Fruit fly (Drosophila melanogaster) whole organism, pupa: ENCODE results near the gene Cad88C.

Experiments used
- CG10348 ChIP-seq: fragments of 200-800 bp; sonication (Bioruptor generic); IDR thresholded peaks from 2 replicates; pipeline ENCODE4 v1.3.6; 2022; ENCODE audit warnings: missing biosample characterization, missing genetic modification characterization
- CG12605 ChIP-seq: fragments of 200-800 bp; sonication (Bioruptor generic); IDR thresholded peaks from 2 replicates; pipeline ENCODE4 v1.3.6; 2022; ENCODE audit warnings: missing biosample characterization, missing genetic modification characterization
- CG13204 ChIP-seq: fragments of 200-800 bp; sonication (Bioruptor generic); optimal IDR thresholded peaks from 2 replicates; lab custom pipeline; 2018; ENCODE audit warnings: missing biosample characterization, mild to moderate bottlenecking, missing genetic modification characterization, moderate library complexity
- CG14655 ChIP-seq: fragments of 200-800 bp; sonication (Bioruptor generic); optimal IDR thresholded peaks from 3 replicates; lab custom pipeline; 2017; ENCODE audit warnings: mild to moderate bottlenecking, missing biosample characterization, missing genetic modification reagents, missing genetic modification characterization
- CG15710 ChIP-seq: fragments of 200-800 bp; sonication (Bioruptor generic); optimal IDR thresholded peaks from 2 replicates; lab custom pipeline; 2018; ENCODE audit warnings: missing biosample characterization, mild to moderate bottlenecking, missing genetic modification characterization, moderate library complexity
- CG17806 ChIP-seq: fragments of 200-800 bp; sonication (Bioruptor generic); optimal IDR thresholded peaks from 2 replicates; lab custom pipeline; 2018; ENCODE audit warnings: missing biosample characterization, mild to moderate bottlenecking, missing genetic modification characterization, moderate library complexity
- CG32121 ChIP-seq: fragments of 200-800 bp; sonication (Bioruptor generic); IDR thresholded peaks from 2 replicates; pipeline ENCODE4 v1.3.6; 2022; ENCODE audit warnings: missing biosample characterization, missing genetic modification characterization
- CG34367 ChIP-seq: fragments of 200-800 bp; sonication (Bioruptor generic); optimal IDR thresholded peaks from 2 replicates; lab custom pipeline; 2018; ENCODE audit warnings: missing biosample characterization, mild to moderate bottlenecking, missing genetic modification characterization
- CG4496 ChIP-seq: fragments of 200-800 bp; sonication (Bioruptor generic); IDR thresholded peaks from 3 replicates; pipeline ENCODE4 v1.3.6; 2022; ENCODE audit warnings: missing biosample characterization, missing genetic modification characterization
- CG8159 ChIP-seq: fragments of 200-800 bp; sonication (Bioruptor generic); optimal IDR thresholded peaks from 3 replicates; lab custom pipeline; 2018; ENCODE audit warnings: missing biosample characterization, mild to moderate bottlenecking, missing genetic modification characterization, moderate library complexity
- CG8301 ChIP-seq: fragments of 200-800 bp; sonication (Bioruptor generic); optimal IDR thresholded peaks from 2 replicates; lab custom pipeline; 2018; ENCODE audit warnings: missing biosample characterization, mild to moderate bottlenecking, missing genetic modification characterization
- CG9948 ChIP-seq: fragments of 200-800 bp; sonication (Bioruptor generic); optimal IDR thresholded peaks from 2 replicates; lab custom pipeline; 2018; ENCODE audit warnings: missing biosample characterization, mild to moderate bottlenecking, missing genetic modification characterization, moderate library complexity
- D1 ChIP-seq: fragments of 200-800 bp; sonication (Bioruptor generic); optimal IDR thresholded peaks from 2 replicates; lab custom pipeline; 2018; ENCODE audit warnings: missing biosample characterization, mild to moderate bottlenecking, missing genetic modification characterization, moderate library complexity
- EcR ChIP-seq: fragments of 200-800 bp; sonication (Bioruptor generic); optimal IDR thresholded peaks from 3 replicates; lab custom pipeline; 2019; ENCODE audit warnings: missing biosample characterization, missing genetic modification characterization, mild to moderate bottlenecking, moderate library complexity, missing genetic modification reagents
- Ets98B ChIP-seq: fragments of 200-800 bp; sonication (Bioruptor generic); IDR thresholded peaks from 2 replicates; pipeline ENCODE4 v1.3.6; 2022; ENCODE audit warnings: missing biosample characterization, missing genetic modification characterization
- Pif1A ChIP-seq: fragments of 200-800 bp; sonication (Bioruptor generic); optimal IDR thresholded peaks from 3 replicates; lab custom pipeline; 2016; ENCODE audit warnings: missing biosample characterization, missing genetic modification characterization
- Pif1B ChIP-seq: fragments of 200-800 bp; sonication (Bioruptor generic); optimal IDR thresholded peaks from 3 replicates; lab custom pipeline; 2016; ENCODE audit warnings: missing biosample characterization, missing genetic modification characterization
- Snoo ChIP-seq: fragments of 200-800 bp; sonication (Bioruptor generic); optimal IDR thresholded peaks from 3 replicates; lab custom pipeline; 2017; ENCODE audit warnings: missing biosample characterization, mild to moderate bottlenecking, missing genetic modification characterization, inconsistent platforms
- fd96Ca ChIP-seq: fragments of 200-800 bp; sonication (Bioruptor generic); IDR thresholded peaks from 3 replicates; pipeline ENCODE4 v1.3.6; 2022; ENCODE audit warnings: missing biosample characterization, missing genetic modification characterization
- gl ChIP-seq: fragments of 200-800 bp; sonication (Bioruptor generic); optimal IDR thresholded peaks from 2 replicates; lab custom pipeline; 2018; ENCODE audit warnings: missing biosample characterization, mild to moderate bottlenecking, missing genetic modification characterization
- rn ChIP-seq: fragments of 200-800 bp; sonication (Bioruptor generic); IDR thresholded peaks from 2 replicates; pipeline ENCODE4 v1.3.6; 2022; ENCODE audit warnings: missing biosample characterization, missing genetic modification characterization

Gene Cad88C

DNA sequence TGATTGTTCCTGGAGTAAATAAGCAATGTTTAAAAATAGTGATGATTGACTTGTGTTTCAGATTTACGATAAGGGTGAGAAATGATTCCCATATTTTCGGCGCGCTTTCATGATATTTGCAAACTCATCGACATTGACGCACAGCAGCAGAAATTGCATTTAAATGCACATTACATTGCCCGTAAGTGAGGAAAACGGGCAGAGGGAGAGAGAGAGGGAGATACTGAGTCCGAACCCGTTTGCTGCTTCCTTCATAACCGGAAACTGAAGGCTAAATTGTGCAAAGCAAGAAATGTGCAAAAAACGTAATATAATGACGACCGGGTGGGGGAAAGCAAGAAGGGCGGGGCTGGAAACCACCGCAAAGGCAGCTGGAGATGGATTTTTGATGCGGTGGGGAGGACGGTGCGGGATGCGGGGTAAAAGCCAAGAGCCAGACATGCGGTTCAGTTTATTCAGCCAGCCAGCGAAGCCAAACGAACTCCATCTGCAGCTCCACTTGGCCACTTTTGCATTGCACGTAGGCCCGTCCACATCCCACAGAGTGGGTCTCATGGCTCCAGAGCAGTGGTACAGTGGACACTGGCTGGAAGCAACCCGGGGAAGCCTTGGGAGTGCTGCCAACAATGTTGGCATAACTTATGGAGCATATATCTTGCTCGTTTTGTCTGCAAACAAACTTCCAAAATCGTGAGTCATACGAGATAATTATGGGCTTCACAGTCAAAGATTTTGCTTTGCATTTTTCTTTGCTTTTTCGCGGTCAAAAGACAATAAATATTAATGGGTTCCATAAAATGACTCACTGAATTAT is 23.0 kb downstream of the Cad88C start:
- peak; percentile 13 for TF ChIP-seq CG8301 (tag; lab: Kevin White, UChicago)
- TF ChIP-seq CG17806 (tag; lab: Kevin White, UChicago): no peak
- TF ChIP-seq CG12605 (GFP tag; lab: Robert Waterston, UW): no peak
- no peak for TF ChIP-seq CG9948 (tag; lab: Kevin White, UChicago)
- no peak for TF ChIP-seq CG34367 (tag; lab: Kevin White, UChicago)
- no peak for TF ChIP-seq rn (GFP tag; lab: Robert Waterston, UW)
- peak; percentile 54 for TF ChIP-seq Ets98B (GFP tag; lab: Robert Waterston, UW)
- TF ChIP-seq Snoo (tag; lab: Kevin White, UChicago): peak; percentile 26
- TF ChIP-seq Pif1A (GFP tag; lab: Kevin White, UChicago): no peak
- peak; percentile 56 for TF ChIP-seq gl (tag; lab: Kevin White, UChicago)
- peak; percentile 54 for TF ChIP-seq fd96Ca (GFP tag; lab: Robert Waterston, UW)
- no peak for TF ChIP-seq CG8159
- peak; percentile 55 for TF ChIP-seq CG32121 (GFP tag; lab: Robert Waterston, UW)
- no peak for TF ChIP-seq CG10348 (GFP tag; lab: Robert Waterston, UW)
- TF ChIP-seq CG15710 (tag; lab: Kevin White, UChicago): no peak
- peak; percentile 51 for TF ChIP-seq CG4496
- peak; percentile 25 for TF ChIP-seq D1 (tag; lab: Kevin White, UChicago)
- peak; percentile 22 for TF ChIP-seq CG14655 (GFP tag; lab: Kevin White, UChicago)
- TF ChIP-seq CG13204 (GFP tag; lab: Kevin White, UChicago): peak; percentile 56
- TF ChIP-seq Pif1B (GFP tag; lab: Kevin White, UChicago): no peak
- peak; percentile 79 for TF ChIP-seq EcR (GFP tag; lab: Kevin White, UChicago)

DNA sequence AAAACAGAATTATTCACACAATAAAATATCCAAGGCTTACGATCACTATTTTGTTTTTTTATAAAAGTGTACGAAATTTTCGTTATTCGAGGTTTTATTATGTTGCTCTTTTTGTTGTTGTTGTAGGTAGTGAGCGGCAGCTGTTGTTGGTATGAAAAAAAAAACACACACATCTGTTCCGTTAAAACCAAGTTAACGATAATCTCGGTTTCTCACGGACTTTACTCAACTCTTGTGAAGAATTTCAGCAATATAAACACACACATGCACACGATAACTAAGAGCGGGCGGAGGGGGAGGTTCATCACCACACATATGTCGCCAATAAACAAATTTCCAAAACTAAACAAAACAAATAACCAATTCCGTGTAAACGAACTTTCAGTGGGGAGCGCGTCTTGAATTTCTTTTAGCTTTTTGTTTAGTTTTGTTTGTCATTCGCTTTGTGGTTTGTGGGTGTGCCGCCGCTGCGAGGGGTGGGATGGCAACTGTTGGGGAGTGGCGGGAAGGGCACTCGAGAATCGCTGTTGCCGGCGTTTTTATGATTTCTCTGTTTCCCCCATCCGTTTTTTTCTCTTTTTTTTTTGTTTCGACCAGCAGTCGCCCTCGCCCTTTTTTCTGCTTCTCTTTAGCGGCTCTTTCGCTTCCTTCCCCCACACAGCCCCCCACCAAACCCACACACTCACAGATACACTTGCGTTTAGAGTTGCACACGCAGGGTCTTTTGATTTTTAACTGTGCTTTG is 24.1 kb downstream of the Cad88C start:
- TF ChIP-seq D1 (tag; lab: Kevin White, UChicago) (no peak), fd96Ca (GFP tag; lab: Robert Waterston, UW) (no peak), CG15710 (tag; lab: Kevin White, UChicago) (no peak), EcR (GFP tag; lab: Kevin White, UChicago) (peak; percentile 55), CG32121 (GFP tag; lab: Robert Waterston, UW) (no peak), CG13204 (GFP tag; lab: Kevin White, UChicago) (peak; percentile 60), Pif1A (GFP tag; lab: Kevin White, UChicago) (no peak), CG10348 (GFP tag; lab: Robert Waterston, UW) (no peak)

DNA sequence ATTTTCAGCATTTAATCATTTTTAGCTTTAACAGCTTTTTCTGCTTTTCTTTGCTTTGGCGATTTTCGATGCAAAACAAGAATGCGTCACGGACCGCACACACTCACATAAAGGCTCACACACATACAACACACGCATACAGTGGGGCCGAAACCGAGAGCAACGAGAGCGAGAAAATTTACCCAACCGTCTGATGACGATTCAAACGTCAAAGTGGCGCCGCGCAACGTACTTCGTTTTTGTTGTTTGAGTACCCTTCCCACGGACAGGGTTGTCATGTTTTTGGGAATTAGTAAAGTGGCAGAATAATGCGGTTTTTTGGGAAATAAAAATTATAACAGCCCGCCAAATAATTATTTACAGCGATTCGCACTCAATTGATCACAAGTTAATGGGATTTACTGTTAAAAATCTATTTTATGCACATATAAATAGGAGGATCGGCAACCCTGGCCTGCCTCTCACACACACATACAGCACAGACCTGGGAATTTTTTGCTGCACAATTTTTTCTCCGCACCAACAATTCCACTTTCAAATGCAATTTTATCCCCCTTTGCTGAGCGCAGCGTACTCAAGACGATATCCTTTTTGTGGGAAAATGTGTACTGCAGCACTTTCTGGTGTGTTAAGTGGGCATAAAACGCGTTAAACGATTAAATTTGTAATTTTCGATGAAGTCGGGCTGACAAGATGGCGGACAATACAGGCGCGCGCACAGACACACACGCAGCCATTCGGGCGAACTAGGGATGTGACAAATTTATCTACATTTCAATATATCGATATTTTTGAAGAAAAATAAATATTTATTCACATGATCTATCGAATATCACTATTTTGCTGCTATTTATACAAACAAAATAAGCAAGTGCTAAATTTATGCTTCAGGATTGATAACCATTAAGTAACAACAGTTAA is 25.0 kb downstream of the Cad88C start:
- TF ChIP-seq CG34367 (tag; lab: Kevin White, UChicago) (peak; percentile 89), CG14655 (GFP tag; lab: Kevin White, UChicago) (peak; percentile 92), fd96Ca (GFP tag; lab: Robert Waterston, UW) (peak; percentile 95), Snoo (tag; lab: Kevin White, UChicago) (peak; percentile 92), D1 (tag; lab: Kevin White, UChicago) (peak; percentile 28), EcR (GFP tag; lab: Kevin White, UChicago) (peak; percentile 53), CG4496 (peak; percentile 95), CG15710 (tag; lab: Kevin White, UChicago) (peak; percentile 92), rn (GFP tag; lab: Robert Waterston, UW) (peak; percentile 49), CG8159 (peak; percentile 93), CG13204 (GFP tag; lab: Kevin White, UChicago) (peak; percentile 80), CG12605 (GFP tag; lab: Robert Waterston, UW) (peak; percentile 84), Pif1A (GFP tag; lab: Kevin White, UChicago) (peak; percentile 94), CG8301 (tag; lab: Kevin White, UChicago) (peak; percentile 92), CG10348 (GFP tag; lab: Robert Waterston, UW) (peak; percentile 68), Ets98B (GFP tag; lab: Robert Waterston, UW) (peak; percentile 93), CG32121 (GFP tag; lab: Robert Waterston, UW) (peak; percentile 93), CG17806 (tag; lab: Kevin White, UChicago) (peak; percentile 88), CG9948 (tag; lab: Kevin White, UChicago) (peak; percentile 81), gl (tag; lab: Kevin White, UChicago) (peak; percentile 83), Pif1B (GFP tag; lab: Kevin White, UChicago) (peak; percentile 83)
